Fruit fly (Drosophila melanogaster) whole organism, prepupa: ENCODE measurements around the gene Ugt36D1.
A peak's percentile ranks its signal among the peaks of the same experiment; 100 is the strongest.

Experiments
- Blimp-1 ChIP-seq: fragments of 200-800 bp; sonication (Bioruptor generic); optimal IDR thresholded peaks from 3 replicates; lab custom pipeline; 2017; ENCODE audit warnings: missing biosample characterization, missing genetic modification characterization, mild to moderate bottlenecking, moderate library complexity, missing genetic modification reagents
- CG10631 ChIP-seq: fragments of 200-800 bp; sonication (Bioruptor generic); optimal IDR thresholded peaks from 2 replicates; lab custom pipeline; 2016; ENCODE audit warnings: missing biosample characterization, missing genetic modification characterization
- CG10669 ChIP-seq: fragments of 200-800 bp; sonication (Bioruptor generic); optimal IDR thresholded peaks from 3 replicates; lab custom pipeline; 2018; ENCODE audit warnings: missing biosample characterization, mild to moderate bottlenecking, missing genetic modification characterization, moderate library complexity
- CG11762 ChIP-seq: fragments of 200-800 bp; sonication (Bioruptor generic); optimal IDR thresholded peaks from 3 replicates; lab custom pipeline; 2016; ENCODE audit warnings: missing biosample characterization, missing genetic modification characterization; ENCODE audit not compliant: insufficient read depth
- CG11902 ChIP-seq: fragments of 200-800 bp; sonication (Bioruptor generic); optimal IDR thresholded peaks from 3 replicates; lab custom pipeline; 2016; ENCODE audit warnings: missing biosample characterization, missing genetic modification characterization
- CG15336 ChIP-seq: fragments of 200-800 bp; sonication (Bioruptor generic); IDR thresholded peaks from 2 replicates; pipeline ENCODE4 v1.3.6; 2022; ENCODE audit warnings: missing biosample characterization, missing genetic modification characterization
- CG1621 ChIP-seq: fragments of 200-800 bp; sonication (Bioruptor generic); optimal IDR thresholded peaks from 3 replicates; lab custom pipeline; 2018; ENCODE audit warnings: missing biosample characterization, mild to moderate bottlenecking, missing genetic modification characterization
- CG3032 ChIP-seq: fragments of 200-800 bp; optimal IDR thresholded peaks from 2 replicates; lab custom pipeline; 2019; ENCODE audit warnings: missing biosample characterization, mild to moderate bottlenecking, missing genetic modification characterization, moderate library complexity
- CG31627 ChIP-seq: fragments of 200-800 bp; sonication (Bioruptor generic); optimal IDR thresholded peaks from 3 replicates; lab custom pipeline; 2016; ENCODE audit warnings: missing biosample characterization, missing genetic modification characterization
- CG32006 ChIP-seq: fragments of 200-800 bp; sonication (Bioruptor generic); optimal IDR thresholded peaks from 3 replicates; lab custom pipeline; 2017; ENCODE audit warnings: missing biosample characterization, mild to moderate bottlenecking, missing genetic modification characterization
- CG4318 ChIP-seq: fragments of 200-800 bp; sonication (Bioruptor generic); optimal IDR thresholded peaks from 3 replicates; lab custom pipeline; 2017; ENCODE audit warnings: missing biosample characterization, mild to moderate bottlenecking, missing genetic modification characterization
- CG6163 ChIP-seq: fragments of 200-800 bp; sonication (Bioruptor generic); IDR thresholded peaks from 3 replicates; pipeline ENCODE4 v1.3.6; 2022; ENCODE audit warnings: missing biosample characterization, missing genetic modification characterization
- CG6276 ChIP-seq: fragments of 200-800 bp; sonication (Bioruptor generic); optimal IDR thresholded peaks from 2 replicates; lab custom pipeline; 2017; ENCODE audit warnings: missing biosample characterization, mild to moderate bottlenecking, missing genetic modification characterization
- CG6792 ChIP-seq: fragments of 200-800 bp; sonication (Bioruptor generic); optimal IDR thresholded peaks from 3 replicates; lab custom pipeline; 2016; ENCODE audit warnings: missing biosample characterization, missing genetic modification characterization
- CG6808 ChIP-seq: fragments of 200-800 bp; sonication (Bioruptor generic); optimal IDR thresholded peaks from 3 replicates; lab custom pipeline; 2017; ENCODE audit warnings: missing biosample characterization, missing genetic modification characterization, mild to moderate bottlenecking, moderate library complexity, missing genetic modification reagents
- CG7368 ChIP-seq: fragments of 200-800 bp; sonication (Bioruptor generic); optimal IDR thresholded peaks from 3 replicates; lab custom pipeline; 2016; ENCODE audit warnings: missing biosample characterization, missing genetic modification characterization
- CG8119 ChIP-seq: fragments of 200-800 bp; sonication (Bioruptor generic); IDR thresholded peaks from 3 replicates; pipeline ENCODE4 v1.3.6; 2022; ENCODE audit warnings: missing biosample characterization, missing genetic modification characterization
- CG8319 ChIP-seq: fragments of 200-800 bp; sonication (Bioruptor generic); optimal IDR thresholded peaks from 3 replicates; lab custom pipeline; 2016; ENCODE audit warnings: missing biosample characterization, missing genetic modification characterization
- CG9139 ChIP-seq: fragments of 200-800 bp; sonication (Bioruptor generic); optimal IDR thresholded peaks from 3 replicates; lab custom pipeline; 2017; ENCODE audit warnings: missing biosample characterization, mild to moderate bottlenecking, missing genetic modification characterization
- Eip75B ChIP-seq: fragments of 200-800 bp; sonication (Bioruptor generic); optimal IDR thresholded peaks from 3 replicates; lab custom pipeline; 2016; ENCODE audit warnings: missing biosample characterization, missing genetic modification characterization
- Eip78C ChIP-seq: fragments of 200-800 bp; sonication (Bioruptor generic); peaks from one replicate; lab custom pipeline; 2016; ENCODE audit warnings: missing biosample characterization, missing genetic modification characterization
- Eip93F ChIP-seq: fragments of 200-800 bp; sonication (Bioruptor generic); optimal IDR thresholded peaks from 2 replicates; lab custom pipeline; 2016; ENCODE audit warnings: missing biosample characterization, mild to moderate bottlenecking, missing genetic modification characterization
- Ets21C ChIP-seq: fragments of 200-800 bp; sonication (Bioruptor generic); optimal IDR thresholded peaks from 3 replicates; lab custom pipeline; 2016; ENCODE audit warnings: missing biosample characterization, missing genetic modification characterization
- Ets96B ChIP-seq: fragments of 200-800 bp; optimal IDR thresholded peaks from 2 replicates; lab custom pipeline; 2019; ENCODE audit warnings: missing biosample characterization, mild to moderate bottlenecking, missing genetic modification characterization, moderate library complexity
- Gug ChIP-seq: fragments of 200-800 bp; sonication (Bioruptor generic); IDR thresholded peaks from 2 replicates; pipeline ENCODE4 v1.3.6; 2022; ENCODE audit warnings: missing biosample characterization, missing genetic modification characterization
- Hr38 ChIP-seq: sonication (Bioruptor generic); optimal IDR thresholded peaks from 2 replicates; lab custom pipeline; 2016; ENCODE audit warnings: missing biosample characterization, missing genetic modification characterization
- Hr39 ChIP-seq: fragments of 200-800 bp; sonication (Bioruptor generic); optimal IDR thresholded peaks from 2 replicates; lab custom pipeline; 2016; ENCODE audit warnings: missing biosample characterization, missing genetic modification characterization
- Hr4 ChIP-seq: fragments of 200-800 bp; sonication (Bioruptor generic); optimal IDR thresholded peaks from 3 replicates; lab custom pipeline; 2016; ENCODE audit warnings: missing biosample characterization, missing genetic modification characterization
- Lpt ChIP-seq: fragments of 200-800 bp; sonication (Bioruptor generic); optimal IDR thresholded peaks from 3 replicates; lab custom pipeline; 2016; ENCODE audit warnings: missing biosample characterization, missing genetic modification characterization
- Met ChIP-seq: fragments of 200-800 bp; sonication (Bioruptor generic); optimal IDR thresholded peaks from 3 replicates; lab custom pipeline; 2016; ENCODE audit warnings: missing biosample characterization, missing genetic modification characterization
- OdsH ChIP-seq: fragments of 200-800 bp; sonication (Bioruptor generic); optimal IDR thresholded peaks from 3 replicates; lab custom pipeline; 2016; ENCODE audit warnings: missing biosample characterization, missing genetic modification characterization
- Smox ChIP-seq: fragments of 200-800 bp; sonication (Bioruptor generic); optimal IDR thresholded peaks from 3 replicates; lab custom pipeline; 2016; ENCODE audit warnings: missing biosample characterization, missing genetic modification characterization
- Sox102F ChIP-seq: fragments of 200-800 bp; sonication (Bioruptor generic); optimal IDR thresholded peaks from 2 replicates; lab custom pipeline; 2016; ENCODE audit warnings: missing biosample characterization, mild to moderate bottlenecking, missing genetic modification characterization
- Sox14 ChIP-seq: fragments of 200-800 bp; sonication (Bioruptor generic); optimal IDR thresholded peaks from 3 replicates; lab custom pipeline; 2016; ENCODE audit warnings: missing biosample characterization, missing genetic modification characterization
- achi ChIP-seq: fragments of 200-800 bp; sonication (Bioruptor generic); optimal IDR thresholded peaks from 3 replicates; lab custom pipeline; 2016; ENCODE audit warnings: missing biosample characterization, missing genetic modification characterization
- cyc ChIP-seq: fragments of 200-800 bp; sonication (Bioruptor generic); optimal IDR thresholded peaks from 3 replicates; lab custom pipeline; 2016; ENCODE audit warnings: missing biosample characterization, missing genetic modification characterization
- dac ChIP-seq: fragments of 200-800 bp; sonication (Bioruptor generic); optimal IDR thresholded peaks from 2 replicates; lab custom pipeline; 2017; ENCODE audit warnings: missing biosample characterization, mild to moderate bottlenecking, missing genetic modification characterization
- esn ChIP-seq: fragments of 200-800 bp; sonication (Bioruptor generic); optimal IDR thresholded peaks from 2 replicates; lab custom pipeline; 2016; ENCODE audit warnings: missing biosample characterization, mild to moderate bottlenecking, missing genetic modification characterization, moderate library complexity
- fd59A ChIP-seq: fragments of 200-800 bp; sonication (Bioruptor generic); optimal IDR thresholded peaks from 2 replicates; lab custom pipeline; 2017; ENCODE audit warnings: missing biosample characterization, mild to moderate bottlenecking, missing genetic modification characterization, missing genetic modification reagents
- fkh ChIP-seq: fragments of 200-800 bp; sonication (Bioruptor generic); optimal IDR thresholded peaks from 3 replicates; lab custom pipeline; 2017; ENCODE audit warnings: missing biosample characterization, mild to moderate bottlenecking, missing genetic modification characterization, moderate library complexity
- lz ChIP-seq: fragments of 200-800 bp; sonication (Bioruptor generic); optimal IDR thresholded peaks from 3 replicates; lab custom pipeline; 2016; ENCODE audit warnings: missing biosample characterization, missing genetic modification characterization
- pdm3 ChIP-seq: fragments of 200-800 bp; sonication (Bioruptor generic); optimal IDR thresholded peaks from 3 replicates; lab custom pipeline; 2016; ENCODE audit warnings: missing biosample characterization, missing genetic modification characterization
- salr ChIP-seq, 2 experiments: fragments of 200-800 bp; sonication (Bioruptor generic); optimal IDR thresholded peaks; 3 replicates each; lab custom pipeline; 2016 to 2018; ENCODE audit warnings: missing biosample characterization in 2 of 2, missing genetic modification characterization in 2 of 2, mild to moderate bottlenecking in 1 of 2
- ss ChIP-seq, 2 experiments: fragments of 200-800 bp; sonication (Bioruptor generic); optimal IDR thresholded peaks; 2 replicates in 1 of 2; 3 replicates in 1 of 2; lab custom pipeline; 2017 to 2018; ENCODE audit warnings: mild to moderate bottlenecking in 2 of 2, missing biosample characterization in 2 of 2, missing genetic modification characterization in 2 of 2, moderate library complexity in 1 of 2
- svp ChIP-seq: fragments of 200-800 bp; sonication (Bioruptor generic); peaks from one replicate; lab custom pipeline; 2016; ENCODE audit warnings: missing biosample characterization, missing genetic modification characterization
- topi ChIP-seq: fragments of 200-800 bp; sonication (Bioruptor generic); optimal IDR thresholded peaks from 3 replicates; lab custom pipeline; 2016; ENCODE audit warnings: missing biosample characterization, missing genetic modification characterization
- vri ChIP-seq: fragments of 200-800 bp; sonication (Bioruptor generic); optimal IDR thresholded peaks from 3 replicates; lab custom pipeline; 2016; ENCODE audit warnings: missing biosample characterization, mild to moderate bottlenecking, missing genetic modification characterization

The Ugt36D1 gene

DNA sequence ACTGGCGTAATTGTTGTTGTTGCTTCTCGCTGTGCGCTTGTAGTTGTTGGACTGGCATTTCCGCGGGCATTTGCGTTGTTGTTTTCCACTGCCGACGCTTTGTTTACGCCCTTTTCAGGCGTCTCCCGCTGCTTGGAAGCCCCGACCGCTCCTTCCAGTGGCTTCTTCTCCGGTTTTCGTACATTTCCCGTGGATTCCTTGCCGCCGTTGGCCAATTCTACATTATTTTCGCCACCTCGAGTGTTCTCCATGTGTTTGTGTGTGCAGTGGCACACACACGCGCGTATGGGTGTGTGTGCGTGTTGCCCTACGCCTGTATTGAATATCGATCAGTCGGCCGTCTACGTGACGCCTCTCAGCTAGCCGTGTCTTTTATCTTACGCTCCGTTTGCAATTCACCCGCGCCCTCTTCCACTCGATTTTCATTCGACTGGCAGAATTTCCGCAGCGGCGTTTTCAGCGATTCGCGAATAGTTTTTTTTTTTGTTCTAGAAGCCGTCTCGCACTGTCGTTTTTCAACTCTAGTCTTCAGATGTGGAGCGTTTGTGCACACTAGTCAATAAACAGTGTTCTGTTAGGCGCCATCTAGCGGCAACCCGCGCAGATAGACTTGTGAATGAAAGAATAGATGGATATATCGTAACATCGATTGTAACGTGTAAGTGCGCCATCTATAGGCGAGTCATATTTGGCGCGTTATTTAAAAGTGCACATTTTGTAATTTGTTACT is 16.0 kb downstream of the Ugt36D1 start, which contains the start of gene CG10600 (continued):
- TF ChIP-seq CG6808, result peak; percentile 57
- TF ChIP-seq CG15336 (GFP tag; lab: Robert Waterston, UW), result 0 out of 2 replicates have a peak, but pooled peaks have one; percentile 17
- peak; percentile 63; the same call in 2 of the 3 replicates for TF ChIP-seq CG6163 (GFP tag; lab: Robert Waterston, UW)
- TF ChIP-seq Eip93F (GFP tag; lab: Kevin White, UChicago), result no peak
- TF ChIP-seq Ets21C (GFP tag; lab: Kevin White, UChicago), result no peak
- TF ChIP-seq vri (GFP tag; lab: Kevin White, UChicago), result no peak
- peak; percentile 50 for TF ChIP-seq CG3032 (tag; lab: Kevin White, UChicago)
- peak; percentile 65 for TF ChIP-seq CG7368
- no peak for TF ChIP-seq Hr38 (GFP tag; lab: Kevin White, UChicago)
- TF ChIP-seq Eip78C (GFP tag; lab: Kevin White, UChicago), result peak; percentile 95
- TF ChIP-seq CG8319, result peak; percentile 53
- TF ChIP-seq topi (GFP tag; lab: Kevin White, UChicago), result peak; percentile 76
- TF ChIP-seq Gug (GFP tag; lab: Robert Waterston, UW), result no peak
- TF ChIP-seq CG10631 (GFP tag; lab: Kevin White, UChicago), result peak; percentile 62
- no peak for TF ChIP-seq CG4318 (GFP tag; lab: Kevin White, UChicago)
- TF ChIP-seq OdsH (GFP tag; lab: Kevin White, UChicago), result peak; percentile 59
- no peak for TF ChIP-seq Lpt
- peak; percentile 89 for TF ChIP-seq Sox14 (GFP tag; lab: Kevin White, UChicago)
- TF ChIP-seq pdm3 (GFP tag; lab: Kevin White, UChicago), result no peak
- 0 out of 3 replicates have a peak, but pooled peaks have one; percentile 15 for TF ChIP-seq CG8119 (GFP tag; lab: Robert Waterston, UW)
- peak; percentile 51 for TF ChIP-seq CG1621
- peak; percentile 75 for TF ChIP-seq CG6792
- TF ChIP-seq achi (GFP tag; lab: Kevin White, UChicago), result peak; percentile 66
- peak; percentile 42 for TF ChIP-seq CG11902
- TF ChIP-seq salr (GFP tag; optimal IDR thresholded peaks at IDR 0.05; lab: Kevin White, UChicago), result peak; percentile 54 to 62
- peak; percentile 57 for TF ChIP-seq CG10669 (GFP tag; lab: Kevin White, UChicago)

DNA sequence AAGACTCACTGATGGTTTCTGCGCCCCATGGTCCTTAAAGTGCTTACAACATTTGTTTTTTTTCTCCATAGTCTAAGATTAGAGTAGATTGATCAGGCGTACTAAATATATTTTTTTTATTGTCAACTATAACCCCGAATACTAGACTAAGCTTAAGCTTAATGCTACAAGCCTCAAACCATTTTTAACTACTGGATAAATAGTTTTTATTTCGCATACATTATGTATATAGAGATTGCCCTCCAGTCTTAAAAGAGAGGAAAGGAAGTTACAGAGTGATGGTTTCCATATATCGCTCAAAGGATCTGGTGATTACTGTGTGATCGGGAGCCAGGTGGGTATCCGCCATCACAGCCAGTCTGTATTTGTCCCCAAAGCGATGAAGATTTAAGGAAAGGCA is 17.9 kb downstream of the Ugt36D1 start, which contains the start of gene CG31752:
Gene CG31752, minus strand, starts transcription at position 101 of the 400 bp plus-strand sequence.
- no peak for TF ChIP-seq CG10631 (GFP tag; lab: Kevin White, UChicago)
- no peak for TF ChIP-seq Smox
- TF ChIP-seq Blimp-1 (GFP tag; lab: Kevin White, UChicago), result no peak
- no peak for TF ChIP-seq CG11762
- no peak for TF ChIP-seq Lpt
- no peak for TF ChIP-seq Eip78C (GFP tag; lab: Kevin White, UChicago)
- TF ChIP-seq Sox14 (GFP tag; lab: Kevin White, UChicago), result no peak
- no peak for TF ChIP-seq svp (GFP tag; lab: Kevin White, UChicago)
- TF ChIP-seq ss (GFP tag; optimal IDR thresholded peaks at IDR 0.05; lab: Kevin White, UChicago), result no peak
- TF ChIP-seq Hr4, result no peak
- no peak for TF ChIP-seq CG8119 (GFP tag; lab: Robert Waterston, UW)
- no peak for TF ChIP-seq CG6792
- no peak for TF ChIP-seq CG6276
- no peak for TF ChIP-seq Eip75B

DNA sequence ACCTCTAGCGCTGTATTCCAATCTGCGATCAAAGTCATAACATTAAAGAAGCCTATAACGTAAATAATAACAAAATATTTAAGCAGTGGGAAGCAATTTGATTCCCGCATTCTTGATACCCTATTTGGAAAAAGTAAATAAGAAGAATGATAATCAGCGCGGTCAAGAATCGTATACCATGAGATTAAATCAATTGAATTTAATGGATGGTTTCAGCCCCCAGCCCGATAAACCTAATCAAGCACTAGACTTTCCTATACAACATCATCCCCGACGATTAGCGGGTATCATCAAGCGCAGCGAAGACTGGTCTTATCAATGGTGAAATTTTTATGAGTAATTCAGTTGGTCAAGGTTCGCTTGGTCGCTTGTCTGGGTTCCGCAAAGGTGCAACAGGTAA is 20.2 kb downstream of the Ugt36D1 start:
- TF ChIP-seq Met (peak; percentile 41), Sox102F (GFP tag; lab: Kevin White, UChicago) (peak; percentile 35), fd59A (no peak), fkh (GFP tag; lab: Kevin White, UChicago) (no peak), CG32006 (GFP tag; lab: Kevin White, UChicago) (no peak), Ets96B (tag; lab: Kevin White, UChicago) (no peak), dac (GFP tag; lab: Kevin White, UChicago) (no peak), CG31627 (GFP tag; lab: Kevin White, UChicago) (peak; percentile 38), cyc (GFP tag; lab: Kevin White, UChicago) (no peak), CG9139 (GFP tag; lab: Kevin White, UChicago) (no peak), lz (GFP tag; lab: Kevin White, UChicago) (peak; percentile 48), vri (GFP tag; lab: Kevin White, UChicago) (peak; percentile 64), esn (GFP tag; lab: Kevin White, UChicago) (peak; percentile 62), CG10631 (GFP tag; lab: Kevin White, UChicago) (no peak), Hr39 (GFP tag; lab: Kevin White, UChicago) (peak; percentile 52)
